Worm (Caenorhabditis elegans) whole organism, L1 larva: ENCODE results near the gene lev-1.

ENCODE experiments used
- C34B4.2 ChIP-seq: sonication (generic microtip); optimal IDR thresholded peaks from 2 replicates; lab custom pipeline; 2017; ENCODE audit warnings: mild to moderate bottlenecking, missing genetic modification characterization, missing compliant biosample characterization
- alr-1 ChIP-seq: fragments of 200-800 bp; sonication (Bioruptor generic); optimal IDR thresholded peaks from 2 replicates; lab custom pipeline; 2018; ENCODE audit warnings: borderline replicate concordance, mild to moderate bottlenecking, missing genetic modification characterization, missing compliant biosample characterization
- blmp-1 ChIP-seq: fragments of 150-350 bp; optimal IDR thresholded peaks from 2 replicates; lab custom pipeline; 2014; ENCODE audit warnings: missing biosample characterization, missing genetic modification characterization
- efl-1 ChIP-seq, 4 experiments: fragments of 150-350 bp; optimal IDR thresholded peaks in 3 of 4; peaks in 1 of 4; 1 replicate in 1 of 4; 2 replicates in 3 of 4; lab custom pipeline; 2014; ENCODE audit warnings: missing biosample characterization in 2 of 4, missing genetic modification characterization in 2 of 4, missing genetic modification reagents in 2 of 4
- fos-1 ChIP-seq: fragments of 150-350 bp; optimal IDR thresholded peaks from 2 replicates; lab custom pipeline; 2014; ENCODE audit warnings: missing biosample characterization, missing genetic modification characterization
- lin-13 ChIP-seq: fragments of 150-350 bp; optimal IDR thresholded peaks from 2 replicates; lab custom pipeline; 2014; ENCODE audit warnings: missing biosample characterization, missing genetic modification reagents, missing genetic modification characterization
- lsy-2 ChIP-seq, 2 experiments: fragments of 150-350 bp; optimal IDR thresholded peaks; 2 replicates each; lab custom pipeline; 2014; ENCODE audit warnings: missing biosample characterization in 2 of 2, missing genetic modification characterization in 2 of 2
- skn-1 ChIP-seq: fragments of 150-350 bp; optimal IDR thresholded peaks from 2 replicates; lab custom pipeline; 2014; ENCODE audit warnings: missing biosample characterization, missing genetic modification characterization
- unc-130 ChIP-seq: fragments of 150-350 bp; optimal IDR thresholded peaks from 2 replicates; lab custom pipeline; 2017; ENCODE audit warnings: missing biosample characterization, missing genetic modification characterization, inconsistent platforms
- unc-62 ChIP-seq: fragments of 150-350 bp; optimal IDR thresholded peaks from 2 replicates; lab custom pipeline; 2014; ENCODE audit warnings: missing biosample characterization, missing genetic modification reagents, missing genetic modification characterization
- ztf-4 ChIP-seq: fragments of 150-350 bp; optimal IDR thresholded peaks from 2 replicates; lab custom pipeline; 2014; ENCODE audit warnings: missing biosample characterization, missing genetic modification characterization

- TF ChIP-seq unc-62 (GFP tag; lab: Kevin White, UChicago) (no peak), efl-1 (optimal IDR thresholded peaks at IDR 0.05; lab: Kevin White, UChicago) (no peak), efl-1 (GFP tag; optimal IDR thresholded peaks at IDR 0.05 in 1 of 2; lab: Kevin White, UChicago) (no peak), alr-1 (tag; lab: Kevin White, UChicago) (no peak), C34B4.2 (tag; lab: Kevin White, UChicago) (no peak), blmp-1 (tag; lab: Kevin White, UChicago) (no peak), lsy-2 (tag; optimal IDR thresholded peaks at IDR 0.05; lab: Kevin White, UChicago) (no peak), ztf-4 (no peak), fos-1 (tag; lab: Kevin White, UChicago) (no peak), lin-13 (no peak), unc-130 (no peak), skn-1 (no peak)
These were observed 14.0 kb downstream of the lev-1 start, which contains the start of gene scl-14 for ce11 chrIV:13165181-13165580.
